Worm (Caenorhabditis elegans) whole organism, L3 larva: Measurements from ENCODE around the gene clec-70.

Experiments used
- jun-1 ChIP-seq: fragments of 150-350 bp; optimal IDR thresholded peaks from 2 replicates; lab custom pipeline; 2014; ENCODE audit warnings: missing biosample characterization, missing genetic modification reagents, missing genetic modification characterization
- nhr-237 ChIP-seq: fragments of 150-350 bp; optimal IDR thresholded peaks from 2 replicates; lab custom pipeline; 2014; ENCODE audit warnings: missing biosample characterization, missing genetic modification characterization
- nhr-76 ChIP-seq: fragments of 150-350 bp; sonication (generic microtip); optimal IDR thresholded peaks from 5 replicates; lab custom pipeline; 2014; ENCODE audit warnings: missing biosample characterization, missing genetic modification characterization

- TF ChIP-seq jun-1, result no peak
- TF ChIP-seq nhr-237 (tag; lab: Kevin White, UChicago), result no peak
- no peak for TF ChIP-seq nhr-76 (tag; lab: Kevin White, UChicago)
These were observed 23.6 kb downstream of the clec-70 start, which contains the start of gene clec-73 for ce11 chrIV:3956095-3956494.
